Fruit fly (Drosophila melanogaster): ENCODE results near the gene meep.
A peak's percentile ranks its signal among the peaks of the same experiment; 100 is the strongest.

The meep gene

dm6 chr3L:1177085-1177484 is 25.8 kb downstream of the meep start, which contains the start of gene bab2 (continued):
- TF ChIP-seq Dfd (GFP tag; optimal IDR thresholded peaks at IDR 0.05) = no peak
- no peak for TF ChIP-seq CG9705 (GFP tag; optimal IDR thresholded peaks at IDR 0.05)
- TF ChIP-seq HLH106 (tag; optimal IDR thresholded peaks at IDR 0.05) = no peak
- no peak for TF ChIP-seq sage (GFP tag; optimal IDR thresholded peaks at IDR 0.05)
- no peak for TF ChIP-seq Hr78 (GFP tag; optimal IDR thresholded peaks at IDR 0.05)
- TF ChIP-seq rgr (GFP tag; optimal IDR thresholded peaks at IDR 0.05) = peak; percentile 13
- no peak for TF ChIP-seq woc (GFP tag; optimal IDR thresholded peaks at IDR 0.05)
- no peak for TF ChIP-seq Myc (optimal IDR thresholded peaks at IDR 0.05)
- TF ChIP-seq dmrt93B (GFP tag; optimal IDR thresholded peaks at IDR 0.05) = no peak
- no peak for TF ChIP-seq N (GFP tag; optimal IDR thresholded peaks at IDR 0.05)
- no peak for TF ChIP-seq Jra (GFP tag; optimal IDR thresholded peaks at IDR 0.05)

dm6 chr3L:1176515-1176914 is 26.3 kb downstream of the meep start:
- no peak for TF ChIP-seq CrebA (GFP tag; optimal IDR thresholded peaks at IDR 0.05; ENCODE audit: borderline replicate concordance)
- no peak for TF ChIP-seq brk (GFP tag; optimal IDR thresholded peaks at IDR 0.05)
- no peak for TF ChIP-seq GATAd (GFP tag; optimal IDR thresholded peaks at IDR 0.05)
- no peak for TF ChIP-seq br (GFP tag; optimal IDR thresholded peaks at IDR 0.05)
- TF ChIP-seq dsf (GFP tag; optimal IDR thresholded peaks at IDR 0.05; ENCODE audit: borderline replicate concordance) = no peak
- TF ChIP-seq HLH106 (tag; optimal IDR thresholded peaks at IDR 0.05) = no peak
- no peak for TF ChIP-seq Hnf4 (GFP tag; optimal IDR thresholded peaks at IDR 0.05)
- no peak for TF ChIP-seq dl (GFP tag; optimal IDR thresholded peaks at IDR 0.05; ENCODE audit: insufficient read depth in 1 of 2, partially characterized antibody in 2 of 2)
- TF ChIP-seq dmrt93B (GFP tag; optimal IDR thresholded peaks at IDR 0.05) = no peak
- TF ChIP-seq OdsH (GFP tag; optimal IDR thresholded peaks at IDR 0.05) = no peak
- no peak for TF ChIP-seq Dfd (GFP tag; optimal IDR thresholded peaks at IDR 0.05)
- no peak for TF ChIP-seq jim (GFP tag; optimal IDR thresholded peaks at IDR 0.05)
- TF ChIP-seq Abd-B (GFP tag; optimal IDR thresholded peaks at IDR 0.05) = no peak
- TF ChIP-seq Jra (GFP tag; optimal IDR thresholded peaks at IDR 0.05) = no peak
- TF ChIP-seq CG9705 (GFP tag; optimal IDR thresholded peaks at IDR 0.05) = no peak
- TF ChIP-seq rgr (GFP tag; optimal IDR thresholded peaks at IDR 0.05) = no peak

dm6 chr3L:1172858-1173257 is 30.0 kb downstream of the meep start:
- TF ChIP-seq dmrt93B (GFP tag; optimal IDR thresholded peaks at IDR 0.05) (no peak), Dfd (GFP tag; optimal IDR thresholded peaks at IDR 0.05) (peak; percentile 97), Hr83 (GFP tag; optimal IDR thresholded peaks at IDR 0.05; ENCODE audit: poor library complexity, severe bottlenecking) (no peak)

- TF ChIP-seq dl (GFP tag; optimal IDR thresholded peaks at IDR 0.05; ENCODE audit: insufficient read depth in 1 of 2, partially characterized antibody in 2 of 2) (no peak), OdsH (GFP tag; optimal IDR thresholded peaks at IDR 0.05) (no peak), sage (GFP tag; optimal IDR thresholded peaks at IDR 0.05) (no peak), Mio (GFP tag; optimal IDR thresholded peaks at IDR 0.05) (no peak), dsf (GFP tag; optimal IDR thresholded peaks at IDR 0.05; ENCODE audit: borderline replicate concordance) (no peak), CG32264 (GFP tag; optimal IDR thresholded peaks at IDR 0.05) (no peak), h (GFP tag; optimal IDR thresholded peaks at IDR 0.05) (no peak), GATAd (GFP tag; optimal IDR thresholded peaks at IDR 0.05) (no peak), woc (GFP tag; optimal IDR thresholded peaks at IDR 0.05) (no peak), Sp1 (GFP tag; optimal IDR thresholded peaks at IDR 0.05) (no peak), HLH106 (tag; optimal IDR thresholded peaks at IDR 0.05) (no peak), Dif (GFP tag; optimal IDR thresholded peaks at IDR 0.05; ENCODE audit: partially characterized antibody) (no peak)
Observed at dm6 chr3L:1170611-1171010, 32.2 kb downstream of the meep start.

- TF ChIP-seq sv (GFP tag; optimal IDR thresholded peaks at IDR 0.05) = no peak
- TF ChIP-seq CrebA (GFP tag; optimal IDR thresholded peaks at IDR 0.05; ENCODE audit: borderline replicate concordance) = peak; percentile 37
- peak; percentile 2 for TF ChIP-seq br (GFP tag; optimal IDR thresholded peaks at IDR 0.05)
- no peak for TF ChIP-seq fru (GFP tag; optimal IDR thresholded peaks at IDR 0.05)
- no peak for TF ChIP-seq Rel (GFP tag; optimal IDR thresholded peaks at IDR 0.05)
- peak; percentile 9 for TF ChIP-seq Rel (tag; optimal IDR thresholded peaks at IDR 0.05)
- no peak for TF ChIP-seq ey (GFP tag; optimal IDR thresholded peaks at IDR 0.05)
Observed at dm6 chr3L:1169617-1170016, 33.2 kb downstream of the meep start.
